Worm (Caenorhabditis elegans) whole organism, young adult: ENCODE results near the gene F58F12.4.

Experiments
- F23B12.7 ChIP-seq: sonication (generic microtip); optimal IDR thresholded peaks from 2 replicates; lab custom pipeline; 2017; ENCODE audit warnings: missing genetic modification characterization, mild to moderate bottlenecking, missing compliant biosample characterization, antibody characterized with exemption, moderate library complexity; ENCODE audit not compliant: insufficient read depth
- F52B5.7 ChIP-seq: sonication (generic microtip); optimal IDR thresholded peaks from 2 replicates; lab custom pipeline; 2016; ENCODE audit warnings: mild to moderate bottlenecking, missing genetic modification characterization, missing compliant biosample characterization
- K12H6.12 ChIP-seq: fragments of 200-800 bp; sonication (Bioruptor generic); optimal IDR thresholded peaks from 2 replicates; lab custom pipeline; 2018; ENCODE audit warnings: mild to moderate bottlenecking, missing genetic modification characterization, missing compliant biosample characterization
- ceh-79 ChIP-seq: sonication (generic microtip); optimal IDR thresholded peaks from 2 replicates; lab custom pipeline; 2017; ENCODE audit warnings: mild to moderate bottlenecking, missing genetic modification characterization, missing compliant biosample characterization
- hlh-26 ChIP-seq: fragments of 200-800 bp; sonication (Bioruptor generic); conservative IDR thresholded peaks from 2 replicates; pipeline ENCODE4 v1.3.6; 2022; ENCODE audit warnings: missing genetic modification reagents, missing genetic modification characterization, missing compliant biosample characterization

ce11 chrII:6351887-6352286 lies 34.7 kb upstream of the F58F12.4 start, which contains the start of gene C32D5.10:
- no peak for TF ChIP-seq K12H6.12 (tag; lab: Kevin White, UChicago)
- no peak for TF ChIP-seq F52B5.7
- TF ChIP-seq F23B12.7 (tag; lab: Kevin White, UChicago): no peak
- TF ChIP-seq hlh-26 (GFP tag; lab: Robert Waterston, UW): no peak
- TF ChIP-seq ceh-79 (tag; lab: Kevin White, UChicago): no peak
